Fruit fly (Drosophila melanogaster): ENCODE results near the gene Gr93b.

dm6 chr3R:21828785-21829486, 14.6 kb downstream of the Gr93b start:
- TF ChIP-seq CTCF (optimal IDR thresholded peaks at IDR 0.05) = no peak
- TF ChIP-seq CG8478 (optimal IDR thresholded peaks at IDR 0.05) = no peak
